Fruit fly (Drosophila melanogaster): ENCODE measurements around the gene Irp-1A.

Gene Irp-1A

DNA sequence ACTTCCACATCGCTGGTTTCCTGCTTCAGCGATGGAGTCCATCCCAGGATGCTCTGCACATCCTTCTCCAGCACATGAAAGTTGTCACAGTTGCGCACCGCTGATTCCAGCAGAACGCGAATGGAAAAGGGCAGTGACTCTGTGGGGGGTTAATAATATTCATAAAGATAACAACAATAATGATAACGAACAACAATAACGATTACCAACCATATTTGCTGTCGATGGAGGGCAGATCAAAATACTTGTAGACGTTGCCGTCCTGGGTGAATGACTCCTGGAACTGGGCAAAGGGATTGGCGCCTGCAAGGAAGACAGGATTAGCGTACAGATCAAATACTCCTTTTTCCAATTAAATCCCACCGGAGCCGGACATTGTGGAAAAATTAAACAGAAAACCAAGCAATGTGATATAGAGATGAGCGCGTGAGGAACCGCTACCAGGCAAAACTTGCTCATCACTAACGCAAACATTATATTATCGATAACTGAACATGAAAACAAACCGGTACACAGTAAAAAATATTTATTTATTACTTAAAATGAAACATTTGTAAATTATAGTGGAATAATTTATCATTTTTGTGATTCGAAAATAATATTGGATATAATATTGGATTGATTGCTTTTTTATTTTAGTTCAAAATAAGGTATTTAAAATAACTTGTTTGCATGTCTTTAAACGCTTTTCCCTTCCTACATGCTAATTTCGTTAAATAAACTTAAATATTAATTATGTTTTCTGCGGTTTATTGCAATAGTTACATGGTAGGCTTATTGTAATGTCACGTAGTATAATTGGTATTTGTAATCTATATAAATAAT lies at the start of gene Irp-1A (continued):
- TF ChIP-seq Hmx (GFP tag; optimal IDR thresholded peaks at IDR 0.05) = peak; percentile 7
- TF ChIP-seq CG34422 (GFP tag; IDR thresholded peaks at IDR 0.05) = peak; percentile 86
- no peak for TF ChIP-seq disco-r (GFP tag; optimal IDR thresholded peaks at IDR 0.05)
- peak; percentile 47 for TF ChIP-seq CG13624 (GFP tag; optimal IDR thresholded peaks at IDR 0.05)
- peak; percentile 77 for TF ChIP-seq tap (tag; optimal IDR thresholded peaks at IDR 0.05)
- no peak for TF ChIP-seq sens-2 (GFP tag; IDR thresholded peaks at IDR 0.05)
- TF ChIP-seq sr (GFP tag; IDR thresholded peaks at IDR 0.05) = no peak
- TF ChIP-seq CG13123 (GFP tag; optimal IDR thresholded peaks at IDR 0.05) = peak; percentile 41
- TF ChIP-seq ATbp (GFP tag; optimal IDR thresholded peaks at IDR 0.05) = peak; percentile 21
- no peak for TF ChIP-seq fd64A (GFP tag; optimal IDR thresholded peaks at IDR 0.05)
- no peak for TF ChIP-seq NC2α (GFP tag; optimal IDR thresholded peaks at IDR 0.05)
- no peak for TF ChIP-seq CG10274 (GFP tag; optimal IDR thresholded peaks at IDR 0.05)
- peak; percentile 62 for TF ChIP-seq CG11085 (GFP tag; IDR thresholded peaks at IDR 0.05)
- TF ChIP-seq jigr1 (GFP tag; IDR thresholded peaks at IDR 0.05) = no peak
- TF ChIP-seq Chrac-16 (GFP tag; optimal IDR thresholded peaks at IDR 0.05) = peak; percentile 57
- no peak for TF ChIP-seq Optix (GFP tag; IDR thresholded peaks at IDR 0.05)
- peak; percentile 84 for TF ChIP-seq Blimp-1 (GFP tag; optimal IDR thresholded peaks at IDR 0.05)
- peak; percentile 70 for TF ChIP-seq CG15601 (tag; optimal IDR thresholded peaks at IDR 0.05)
- peak; percentile 70 for TF ChIP-seq CG4730 (GFP tag; IDR thresholded peaks at IDR 0.05)
- no peak for TF ChIP-seq CG14965 (GFP tag; optimal IDR thresholded peaks at IDR 0.05; ENCODE audit: borderline replicate concordance)
- TF ChIP-seq gt (GFP tag; IDR thresholded peaks at IDR 0.05) = no peak
- no peak for TF ChIP-seq Hr39 (optimal IDR thresholded peaks at IDR 0.05)
- TF ChIP-seq oc (tag; optimal IDR thresholded peaks at IDR 0.05) = peak; percentile 78
- TF ChIP-seq CG16779 (GFP tag; IDR thresholded peaks at IDR 0.05) = no peak
- peak; percentile 19 for TF ChIP-seq Antp (GFP tag; optimal IDR thresholded peaks at IDR 0.05)
- no peak for TF ChIP-seq da (GFP tag; optimal IDR thresholded peaks at IDR 0.05)
- TF ChIP-seq CG10543 (GFP tag; optimal IDR thresholded peaks at IDR 0.05) = peak; percentile 42
- TF ChIP-seq Atf-2 (GFP tag; optimal IDR thresholded peaks at IDR 0.05) = no peak
- peak; percentile 64 for TF ChIP-seq CG14441 (GFP tag; IDR thresholded peaks at IDR 0.05)
- TF ChIP-seq Adf1 (GFP tag; IDR thresholded peaks at IDR 0.05) = peak; percentile 45; the same call in 1 of the 2 replicates
- peak; percentile 12 for TF ChIP-seq CG16815 (GFP tag; optimal IDR thresholded peaks at IDR 0.05)
- TF ChIP-seq kah (GFP tag; optimal IDR thresholded peaks at IDR 0.05) = peak; percentile 13
- peak; percentile 37; the same call in 1 of the 2 replicates for TF ChIP-seq klu (GFP tag; IDR thresholded peaks at IDR 0.05)
- peak; percentile 79 for TF ChIP-seq CG30403 (GFP tag; optimal IDR thresholded peaks at IDR 0.05)
- TF ChIP-seq Xbp1 (GFP tag; optimal IDR thresholded peaks at IDR 0.05) = peak; percentile 75
- no peak for TF ChIP-seq CG17568 (GFP tag; optimal IDR thresholded peaks at IDR 0.05)
- TF ChIP-seq Gsc (GFP tag; IDR thresholded peaks at IDR 0.05) = no peak
- peak; percentile 87 for TF ChIP-seq sob (GFP tag; IDR thresholded peaks at IDR 0.05)
- peak; percentile 79 for TF ChIP-seq gsb-n (tag; optimal IDR thresholded peaks at IDR 0.05)
- TF ChIP-seq CG6791 (GFP tag; IDR thresholded peaks at IDR 0.05; ENCODE audit: partially characterized antibody) = peak; percentile 79
- peak; percentile 12 for TF ChIP-seq CG7928 (GFP tag; optimal IDR thresholded peaks at IDR 0.05)
- peak in 1 of 2 experiments; percentile 7 for TF ChIP-seq crp (GFP tag; optimal IDR thresholded peaks at IDR 0.05)
- TF ChIP-seq CG2678 (tag; optimal IDR thresholded peaks at IDR 0.05) = peak; percentile 87
- no peak for TF ChIP-seq CG6654 (GFP tag; optimal IDR thresholded peaks at IDR 0.05)
- TF ChIP-seq CG14014 (GFP tag; IDR thresholded peaks at IDR 0.05) = peak; percentile 81
- peak; percentile 82 for TF ChIP-seq Med (GFP tag)
- TF ChIP-seq tna (GFP tag; IDR thresholded peaks at IDR 0.05; ENCODE audit: partially characterized antibody) = peak; percentile 62
- TF ChIP-seq CG17802 (tag; optimal IDR thresholded peaks at IDR 0.05) = no peak
- TF ChIP-seq z (GFP tag; IDR thresholded peaks at IDR 0.05) = no peak
- TF ChIP-seq CG3407 (GFP tag; optimal IDR thresholded peaks at IDR 0.05) = peak; percentile 44
